Worm (Caenorhabditis elegans) whole organism, late embryonic: ENCODE results near the gene C05B5.1.
A peak's percentile ranks its signal among the peaks of the same experiment; 100 is the strongest.

Experiments used
- C38D4.7 ChIP-seq: fragments of 200-800 bp; sonication (Bioruptor generic); optimal IDR thresholded peaks from 2 replicates; lab custom pipeline; 2018; ENCODE audit warnings: mild to moderate bottlenecking, missing genetic modification characterization, moderate library complexity, missing compliant biosample characterization
- F13H6.1 ChIP-seq: sonication (generic microtip); optimal IDR thresholded peaks from 2 replicates; lab custom pipeline; 2016; ENCODE audit warnings: missing genetic modification characterization, missing compliant biosample characterization
- K02D7.2 ChIP-seq: sonication (generic microtip); optimal IDR thresholded peaks from 2 replicates; lab custom pipeline; 2017; ENCODE audit warnings: mild to moderate bottlenecking, missing genetic modification characterization, missing compliant biosample characterization
- K09A11.1 ChIP-seq: sonication (generic microtip); optimal IDR thresholded peaks from 2 replicates; lab custom pipeline; 2017; ENCODE audit warnings: antibody characterized with exemption, mild to moderate bottlenecking, missing genetic modification characterization, missing compliant biosample characterization; ENCODE audit not compliant: insufficient read depth
- ahr-1 ChIP-seq: sonication (generic microtip); optimal IDR thresholded peaks from 2 replicates; lab custom pipeline; 2016; ENCODE audit warnings: missing genetic modification characterization, missing compliant biosample characterization
- ama-1 ChIP-seq: fragments of 150-350 bp; optimal IDR thresholded peaks from 2 replicates; lab custom pipeline; 2014
- ceh-18 ChIP-seq: sonication (generic microtip); optimal IDR thresholded peaks from 2 replicates; lab custom pipeline; 2016; ENCODE audit warnings: missing genetic modification characterization, missing compliant biosample characterization
- ceh-19 ChIP-seq: fragments of 200-800 bp; sonication (Bioruptor generic); optimal IDR thresholded peaks from 2 replicates; lab custom pipeline; 2018; ENCODE audit warnings: mild to moderate bottlenecking, missing genetic modification characterization, missing compliant biosample characterization
- ceh-22 ChIP-seq: sonication (generic microtip); optimal IDR thresholded peaks from 2 replicates; lab custom pipeline; 2017; ENCODE audit warnings: missing biosample characterization, missing genetic modification characterization
- ceh-34 ChIP-seq: sonication (generic microtip); optimal IDR thresholded peaks from 2 replicates; lab custom pipeline; 2016; ENCODE audit warnings: mild to moderate bottlenecking, missing genetic modification characterization, missing compliant biosample characterization
- ceh-9 ChIP-seq: sonication (generic microtip); optimal IDR thresholded peaks from 2 replicates; lab custom pipeline; 2016; ENCODE audit warnings: mild to moderate bottlenecking, missing genetic modification characterization, inconsistent platforms, missing compliant biosample characterization
- che-1 ChIP-seq: sonication (generic microtip); optimal IDR thresholded peaks from 2 replicates; lab custom pipeline; 2016; ENCODE audit warnings: mild to moderate bottlenecking, missing genetic modification characterization, missing compliant biosample characterization
- ets-4 ChIP-seq: sonication (generic microtip); optimal IDR thresholded peaks from 2 replicates; lab custom pipeline; 2016; ENCODE audit warnings: missing genetic modification characterization, missing compliant biosample characterization
- fax-1 ChIP-seq: sonication (generic microtip); optimal IDR thresholded peaks from 2 replicates; lab custom pipeline; 2016; ENCODE audit warnings: missing genotype, missing genetic modification characterization, missing compliant biosample characterization
- fkh-10 ChIP-seq: fragments of 150-350 bp; optimal IDR thresholded peaks from 2 replicates; lab custom pipeline; 2014; ENCODE audit warnings: missing biosample characterization, missing genetic modification reagents, missing genetic modification characterization
- fkh-6 ChIP-seq: sonication (generic microtip); optimal IDR thresholded peaks from 2 replicates; lab custom pipeline; 2016; ENCODE audit warnings: missing genetic modification characterization, missing compliant biosample characterization
- hlh-13 ChIP-seq: fragments of 200-800 bp; sonication (Bioruptor generic); optimal IDR thresholded peaks from 2 replicates; lab custom pipeline; 2018; ENCODE audit warnings: mild to moderate bottlenecking, missing genetic modification characterization, missing compliant biosample characterization
- hlh-15 ChIP-seq: sonication (generic microtip); optimal IDR thresholded peaks from 2 replicates; lab custom pipeline; 2016; ENCODE audit warnings: missing genetic modification characterization, missing compliant biosample characterization
- hlh-30 ChIP-seq: sonication (generic microtip); optimal IDR thresholded peaks from 2 replicates; lab custom pipeline; 2017; ENCODE audit warnings: antibody characterized with exemption, missing genetic modification characterization, missing compliant biosample characterization; ENCODE audit not compliant: insufficient read depth
- hlh-6 ChIP-seq: sonication (generic microtip); optimal IDR thresholded peaks from 2 replicates; lab custom pipeline; 2016; ENCODE audit warnings: missing genotype, missing genetic modification characterization, missing compliant biosample characterization
- hlh-8 ChIP-seq: sonication (generic microtip); optimal IDR thresholded peaks from 2 replicates; lab custom pipeline; 2016; ENCODE audit warnings: missing genotype, missing genetic modification characterization, missing compliant biosample characterization
- nhr-11 ChIP-seq: fragments of 150-350 bp; optimal IDR thresholded peaks from 2 replicates; lab custom pipeline; 2014; ENCODE audit warnings: missing biosample characterization, missing genetic modification characterization
- pat-9 ChIP-seq: fragments of 200-800 bp; sonication (Bioruptor generic); optimal IDR thresholded peaks from 2 replicates; lab custom pipeline; 2018; ENCODE audit warnings: mild to moderate bottlenecking, missing genetic modification characterization, moderate library complexity, missing compliant biosample characterization
- pax-1 ChIP-seq: fragments of 150-350 bp; optimal IDR thresholded peaks from 2 replicates; lab custom pipeline; 2014; ENCODE audit warnings: missing biosample characterization, missing genetic modification characterization
- pha-2 ChIP-seq: sonication (generic microtip); optimal IDR thresholded peaks from 2 replicates; lab custom pipeline; 2017; ENCODE audit warnings: mild to moderate bottlenecking, missing genetic modification characterization, missing compliant biosample characterization
- pqm-1 ChIP-seq: sonication (generic microtip); optimal IDR thresholded peaks from 2 replicates; lab custom pipeline; 2016; ENCODE audit warnings: missing genetic modification characterization, missing compliant biosample characterization
- pros-1 ChIP-seq: fragments of 150-350 bp; optimal IDR thresholded peaks from 2 replicates; lab custom pipeline; 2014; ENCODE audit warnings: missing biosample characterization, missing genetic modification reagents, missing genetic modification characterization
- rnt-1 ChIP-seq: sonication (generic microtip); optimal IDR thresholded peaks from 2 replicates; lab custom pipeline; 2016; ENCODE audit warnings: missing genetic modification characterization, missing compliant biosample characterization
- unc-42 ChIP-seq: sonication (generic microtip); optimal IDR thresholded peaks from 2 replicates; lab custom pipeline; 2016; ENCODE audit warnings: missing genotype, missing genetic modification characterization, missing compliant biosample characterization
- unc-55 ChIP-seq: sonication (generic microtip); optimal IDR thresholded peaks from 2 replicates; lab custom pipeline; 2017; ENCODE audit warnings: missing biosample characterization, missing genetic modification reagents, missing genetic modification characterization
- ztf-16 ChIP-seq: sonication (generic microtip); optimal IDR thresholded peaks from 2 replicates; lab custom pipeline; 2017; ENCODE audit warnings: missing genetic modification characterization, missing compliant biosample characterization

The C05B5.1 gene

ce11 chrIII:9986827-9987429, 1.3 kb downstream of the C05B5.1 start, which contains the start of gene C05B5.12:
TSS of gene C05B5.12 (plus strand) at chrIII:9987379.
- TF ChIP-seq pax-1 (tag; lab: Kevin White, UChicago): no peak
- TF ChIP-seq unc-55 (GFP tag; lab: Kevin White, UChicago): peak; percentile 87
- TF ChIP-seq pqm-1 (tag; lab: Kevin White, UChicago): no peak
- TF ChIP-seq nhr-11 (tag; lab: Kevin White, UChicago): no peak
- peak; percentile 10 for TF ChIP-seq ceh-18
- no peak for TF ChIP-seq ama-1 (lab: Kevin White, UChicago)
- no peak for TF ChIP-seq F13H6.1 (tag; lab: Kevin White, UChicago)
- no peak for TF ChIP-seq ceh-34 (tag; lab: Kevin White, UChicago)
- TF ChIP-seq ceh-9: no peak
- TF ChIP-seq K02D7.2 (tag; lab: Kevin White, UChicago): no peak
- TF ChIP-seq fkh-6: no peak
- no peak for TF ChIP-seq hlh-13 (GFP tag; lab: Kevin White, UChicago)

ce11 chrIII:9985542-9985941, 2.7 kb downstream of the C05B5.1 start:
- TF ChIP-seq ahr-1 (tag; lab: Kevin White, UChicago) (no peak), unc-42 (tag; lab: Kevin White, UChicago) (no peak), rnt-1 (no peak), fkh-10 (GFP tag; lab: Kevin White, UChicago) (no peak), pha-2 (tag; lab: Kevin White, UChicago) (no peak), unc-55 (GFP tag; lab: Kevin White, UChicago) (no peak), nhr-11 (tag; lab: Kevin White, UChicago) (no peak), C38D4.7 (no peak), ceh-19 (GFP tag; lab: Kevin White, UChicago) (no peak), che-1 (tag; lab: Kevin White, UChicago) (no peak), hlh-6 (tag; lab: Kevin White, UChicago) (no peak), hlh-8 (tag; lab: Kevin White, UChicago) (no peak), ceh-22 (tag; lab: Kevin White, UChicago) (no peak)

- no peak for TF ChIP-seq hlh-15 (tag; lab: Kevin White, UChicago)
- TF ChIP-seq pros-1 (tag; lab: Kevin White, UChicago): no peak
- no peak for TF ChIP-seq ztf-16 (tag; lab: Kevin White, UChicago)
- no peak for TF ChIP-seq K09A11.1 (tag; lab: Kevin White, UChicago)
- no peak for TF ChIP-seq hlh-30 (tag; lab: Kevin White, UChicago)
- no peak for TF ChIP-seq rnt-1
- no peak for TF ChIP-seq hlh-6 (tag; lab: Kevin White, UChicago)
- no peak for TF ChIP-seq ceh-19 (GFP tag; lab: Kevin White, UChicago)
- TF ChIP-seq, all 69 proteins: peak for 0
These were observed 3.6 kb downstream of the C05B5.1 start for ce11 chrIII:9984604-9985003.

- TF ChIP-seq ets-4 (tag; lab: Kevin White, UChicago): no peak
- TF ChIP-seq unc-42 (tag; lab: Kevin White, UChicago): peak; percentile 58
- TF ChIP-seq, all 69 proteins: peak for 1
These were observed 6.1 kb downstream of the C05B5.1 start for ce11 chrIII:9982119-9982642.

- TF ChIP-seq fax-1 (tag; lab: Kevin White, UChicago): no peak
These were observed 14.5 kb downstream of the C05B5.1 start, which contains the start of gene R10E12.2 for ce11 chrIII:9973765-9974164. TSS of gene R10E12.2 (minus strand) at chrIII:9973865.

- no peak for TF ChIP-seq pat-9
- TF ChIP-seq unc-42 (tag; lab: Kevin White, UChicago): peak; percentile 36
These were observed 15.9 kb downstream of the C05B5.1 start for ce11 chrIII:9972192-9972811.
